Fruit fly (Drosophila melanogaster): Measurements from ENCODE around the gene CG33791.
A peak's percentile ranks its signal among the peaks of the same experiment; 100 is the strongest.

The CG33791 gene

dm6 chr3L:1602064-1602832 lies 506 bp upstream of the CG33791 start, which contains the start of gene CG12104:
Gene CG12104, minus strand, starts transcription at chr3L:1602674.
- TF ChIP-seq CG7101 (tag; optimal IDR thresholded peaks at IDR 0.05) (peak; percentile 10), ovo (GFP tag; optimal IDR thresholded peaks at IDR 0.05) (peak; percentile 22), bab1 (GFP tag; optimal IDR thresholded peaks at IDR 0.05) (peak; percentile 51), CG11617 (GFP tag; optimal IDR thresholded peaks at IDR 0.05) (no peak), cic (GFP tag; optimal IDR thresholded peaks at IDR 0.05) (peak; percentile 86), CG12768 (GFP tag; optimal IDR thresholded peaks at IDR 0.05) (peak; percentile 20), CG14711 (tag; optimal IDR thresholded peaks at IDR 0.05) (no peak), tj (GFP tag; optimal IDR thresholded peaks at IDR 0.05) (peak; percentile 80), Mnt (GFP tag; optimal IDR thresholded peaks at IDR 0.05) (peak; percentile 45), pad (GFP tag; optimal IDR thresholded peaks at IDR 0.05) (peak; percentile 19)

dm6 chr3L:1609611-1610010 lies 6.9 kb downstream of the CG33791 start:
- TF ChIP-seq Hr96 (GFP tag; optimal IDR thresholded peaks at IDR 0.05) (no peak), CG14711 (tag; optimal IDR thresholded peaks at IDR 0.05) (no peak), cnc (optimal IDR thresholded peaks at IDR 0.05) (no peak), kay (GFP tag; ENCODE audit: borderline replicate concordance) (no peak), CG11617 (GFP tag; optimal IDR thresholded peaks at IDR 0.05) (no peak), CG7101 (tag; optimal IDR thresholded peaks at IDR 0.05) (no peak), CG5204 (GFP tag; optimal IDR thresholded peaks at IDR 0.05) (no peak), cic (GFP tag; optimal IDR thresholded peaks at IDR 0.05) (no peak), tj (GFP tag; optimal IDR thresholded peaks at IDR 0.05) (no peak)

DNA sequence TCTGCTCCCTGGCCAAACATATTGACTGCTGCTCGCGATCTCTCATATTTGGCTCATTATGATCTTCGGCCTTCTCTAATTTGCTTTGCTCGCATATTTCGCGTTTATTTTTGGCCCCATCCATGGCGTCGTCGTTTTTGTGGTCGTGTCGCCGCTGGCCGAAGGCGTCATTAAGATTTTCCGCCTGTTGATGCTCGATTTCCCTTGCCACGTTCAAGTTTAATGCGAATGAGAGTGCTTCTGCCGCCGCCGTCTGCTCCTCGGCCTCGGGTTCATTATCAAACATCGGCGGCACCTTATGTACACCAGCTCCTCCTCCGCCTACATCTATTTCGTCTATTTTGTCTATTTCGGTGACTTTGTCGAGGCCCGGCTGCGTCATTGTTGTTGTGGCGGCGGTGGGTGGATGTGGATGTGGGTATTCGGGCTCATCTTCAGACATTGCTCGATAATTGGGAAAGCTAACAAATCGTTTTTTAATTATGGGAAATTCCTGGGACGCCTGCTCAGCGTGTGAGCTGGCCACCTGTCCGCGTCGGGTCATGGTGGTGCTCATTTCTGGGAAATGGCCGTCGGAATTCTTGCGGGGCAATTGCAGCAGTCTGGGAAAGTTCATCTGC lies 11.8 kb downstream of the CG33791 start:
- TF ChIP-seq CG7045 (GFP tag; optimal IDR thresholded peaks at IDR 0.05) (no peak), toe (GFP tag; optimal IDR thresholded peaks at IDR 0.05) (no peak), CG5204 (GFP tag; optimal IDR thresholded peaks at IDR 0.05) (no peak), CG7101 (tag; optimal IDR thresholded peaks at IDR 0.05) (no peak)

DNA sequence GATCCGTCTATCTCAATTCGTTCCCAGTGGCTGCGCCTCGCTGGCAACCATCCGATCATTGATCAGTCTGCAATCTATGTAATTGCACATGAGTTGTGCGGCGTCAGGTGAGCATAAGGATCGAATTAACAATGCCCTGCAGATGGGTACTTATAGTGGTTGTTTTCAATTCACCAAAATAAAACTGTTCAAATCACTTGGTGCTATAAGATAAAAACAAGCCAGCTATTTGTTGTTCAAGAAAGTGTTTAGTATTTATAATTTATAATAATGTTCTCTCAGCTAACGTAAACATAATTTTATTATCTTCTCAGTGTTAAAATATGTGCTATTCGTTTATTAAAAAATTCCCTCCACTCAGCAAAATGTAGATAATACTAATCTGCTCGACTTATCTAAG lies 12.9 kb downstream of the CG33791 start, which contains the start of gene CG12105:
Gene CG12105 (minus strand): TSS at position 101 of the 400 bp plus-strand sequence.
- no peak for TF ChIP-seq kay (GFP tag; ENCODE audit: borderline replicate concordance)
- TF ChIP-seq CG11617 (GFP tag; optimal IDR thresholded peaks at IDR 0.05): no peak
- TF ChIP-seq ovo (GFP tag; optimal IDR thresholded peaks at IDR 0.05): no peak
- TF ChIP-seq Clk (GFP tag; optimal IDR thresholded peaks at IDR 0.05): no peak

- TF ChIP-seq Mnt (GFP tag; optimal IDR thresholded peaks at IDR 0.05) (peak; percentile 70), tj (GFP tag; optimal IDR thresholded peaks at IDR 0.05) (peak; percentile 60), CG7101 (tag; optimal IDR thresholded peaks at IDR 0.05) (peak; percentile 25), CG33017 (tag; optimal IDR thresholded peaks at IDR 0.05) (no peak), pad (GFP tag; optimal IDR thresholded peaks at IDR 0.05) (peak; percentile 10), CG1620 (GFP tag; optimal IDR thresholded peaks at IDR 0.05) (peak; percentile 27), cnc (optimal IDR thresholded peaks at IDR 0.05) (no peak), CG14711 (tag; optimal IDR thresholded peaks at IDR 0.05) (peak; percentile 55), bab1 (GFP tag; optimal IDR thresholded peaks at IDR 0.05) (peak; percentile 67), ovo (GFP tag; optimal IDR thresholded peaks at IDR 0.05) (peak; percentile 23), Crg-1 (GFP tag; optimal IDR thresholded peaks at IDR 0.05) (peak; percentile 18), Clk (GFP tag; optimal IDR thresholded peaks at IDR 0.05) (no peak), cic (GFP tag; optimal IDR thresholded peaks at IDR 0.05) (no peak), kay (GFP tag; ENCODE audit: borderline replicate concordance) (no peak), toe (GFP tag; optimal IDR thresholded peaks at IDR 0.05) (peak; percentile 24), CG5204 (GFP tag; optimal IDR thresholded peaks at IDR 0.05) (peak; percentile 45), Hr96 (GFP tag; optimal IDR thresholded peaks at IDR 0.05) (peak; percentile 63), CG12768 (GFP tag; optimal IDR thresholded peaks at IDR 0.05) (peak; percentile 48), CG11617 (GFP tag; optimal IDR thresholded peaks at IDR 0.05) (peak; percentile 66), CG7045 (GFP tag; optimal IDR thresholded peaks at IDR 0.05) (peak; percentile 15)
Measured at dm6 chr3L:1618116-1618727, 15.5 kb downstream of the CG33791 start, which contains the start of the genes CG13926, ABCB7 and CG33230. Gene CG13926, minus strand, starts transcription at chr3L:1618158. Gene ABCB7, plus strand, starts transcription at chr3L:1618414. Gene CG33230, plus strand, starts transcription at chr3L:1618414.

DNA sequence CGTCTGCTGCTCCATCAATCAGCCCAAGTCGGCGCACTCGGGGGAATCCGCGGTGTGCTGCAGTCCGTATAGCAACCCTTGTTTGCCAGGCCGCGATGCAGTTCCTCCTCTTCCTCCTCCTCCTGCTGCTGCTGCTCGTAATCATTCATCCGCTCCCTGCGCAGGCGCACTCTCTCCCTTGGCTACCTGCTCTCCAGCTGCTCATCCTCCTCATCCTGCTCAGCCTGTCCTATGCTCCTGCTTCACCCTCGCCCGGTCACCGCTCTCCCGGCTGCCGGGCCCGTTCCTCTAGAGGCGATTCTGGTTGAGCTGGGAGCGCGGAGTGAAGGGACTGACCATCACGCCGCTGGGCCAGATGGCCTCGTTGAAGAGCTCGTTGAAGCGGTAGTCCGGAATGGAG lies 24.2 kb downstream of the CG33791 start:
- TF ChIP-seq tj (GFP tag; optimal IDR thresholded peaks at IDR 0.05) (no peak), Clk (GFP tag; optimal IDR thresholded peaks at IDR 0.05) (no peak), cic (GFP tag; optimal IDR thresholded peaks at IDR 0.05) (no peak), Hr96 (GFP tag; optimal IDR thresholded peaks at IDR 0.05) (no peak), cnc (optimal IDR thresholded peaks at IDR 0.05) (no peak), CG7045 (GFP tag; optimal IDR thresholded peaks at IDR 0.05) (no peak), kay (GFP tag; ENCODE audit: borderline replicate concordance) (no peak), ovo (GFP tag; optimal IDR thresholded peaks at IDR 0.05) (no peak), Crg-1 (GFP tag; optimal IDR thresholded peaks at IDR 0.05) (no peak), CG5204 (GFP tag; optimal IDR thresholded peaks at IDR 0.05) (no peak), CG1620 (GFP tag; optimal IDR thresholded peaks at IDR 0.05) (no peak), CG11617 (GFP tag; optimal IDR thresholded peaks at IDR 0.05) (no peak), Mnt (GFP tag; optimal IDR thresholded peaks at IDR 0.05) (no peak), toe (GFP tag; optimal IDR thresholded peaks at IDR 0.05) (no peak), CG14711 (tag; optimal IDR thresholded peaks at IDR 0.05) (no peak), CG7101 (tag; optimal IDR thresholded peaks at IDR 0.05) (no peak), pad (GFP tag; optimal IDR thresholded peaks at IDR 0.05) (no peak), CG33017 (tag; optimal IDR thresholded peaks at IDR 0.05) (no peak), CG12768 (GFP tag; optimal IDR thresholded peaks at IDR 0.05) (no peak), bab1 (GFP tag; optimal IDR thresholded peaks at IDR 0.05) (no peak)
